Worm (Caenorhabditis elegans): ENCODE measurements around the gene Y40H7A.11.

Y40H7A.11 gene

DNA sequence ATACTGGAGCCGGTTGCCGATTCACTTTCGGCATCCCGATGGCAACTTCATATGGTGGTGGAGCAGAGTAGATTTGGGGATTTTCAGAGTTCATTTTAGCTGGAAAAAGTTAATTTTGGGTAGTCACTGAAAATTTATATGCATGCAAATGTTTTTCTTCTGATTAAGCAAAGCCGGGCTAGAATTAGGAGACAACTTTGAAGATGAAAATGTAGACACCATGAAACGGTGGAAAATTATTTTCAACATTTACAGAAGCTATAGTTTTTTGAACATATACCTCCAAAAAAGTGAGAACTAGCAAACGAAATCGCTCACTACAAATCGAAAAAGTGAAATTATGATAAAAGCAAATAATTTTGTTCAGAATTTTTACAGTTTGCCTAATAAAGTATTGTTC lies at the start of gene Y40H7A.11:
Gene Y40H7A.11 (minus strand): TSS at position 101 of the 400 bp plus-strand sequence.
- no peak for TF ChIP-seq elt-1 (tag; optimal IDR thresholded peaks at IDR 0.05; ENCODE audit: borderline replicate concordance, insufficient read depth)
- no peak for TF ChIP-seq blmp-1 (tag; optimal IDR thresholded peaks at IDR 0.05)
- TF ChIP-seq ceh-43 (GFP tag; optimal IDR thresholded peaks at IDR 0.05): no peak
- no peak for TF ChIP-seq tbx-8 (GFP tag; optimal IDR thresholded peaks at IDR 0.05)
- no peak for TF ChIP-seq cnd-1 (tag; optimal IDR thresholded peaks at IDR 0.05)
- TF ChIP-seq mls-2 (tag; optimal IDR thresholded peaks at IDR 0.05): no peak
- no peak for TF ChIP-seq drap-1 (GFP tag; optimal IDR thresholded peaks at IDR 0.05)
- TF ChIP-seq lin-13 (tag; optimal IDR thresholded peaks at IDR 0.05): no peak
- no peak for TF ChIP-seq nhr-12 (tag; optimal IDR thresholded peaks at IDR 0.05)
- no peak for TF ChIP-seq unc-39 (tag; optimal IDR thresholded peaks at IDR 0.05)
- TF ChIP-seq snpc-4 (tag; optimal IDR thresholded peaks at IDR 0.05): no peak
- no peak for TF ChIP-seq lin-32 (GFP tag; optimal IDR thresholded peaks at IDR 0.05)
- no peak for TF ChIP-seq bed-3 (GFP tag; optimal IDR thresholded peaks at IDR 0.05)
- TF ChIP-seq nhr-28 (tag; optimal IDR thresholded peaks at IDR 0.05): no peak
- TF ChIP-seq nhr-237 (tag; optimal IDR thresholded peaks at IDR 0.05): no peak
- no peak for TF ChIP-seq ceh-83 (GFP tag; optimal IDR thresholded peaks at IDR 0.05)
- no peak for TF ChIP-seq ces-1 (GFP tag; optimal IDR thresholded peaks at IDR 0.05)
- TF ChIP-seq sptf-1 (tag; optimal IDR thresholded peaks at IDR 0.05): no peak
- no peak for TF ChIP-seq zip-8 (tag; optimal IDR thresholded peaks at IDR 0.05)
- TF ChIP-seq sem-2 (GFP tag; optimal IDR thresholded peaks at IDR 0.05): no peak

DNA sequence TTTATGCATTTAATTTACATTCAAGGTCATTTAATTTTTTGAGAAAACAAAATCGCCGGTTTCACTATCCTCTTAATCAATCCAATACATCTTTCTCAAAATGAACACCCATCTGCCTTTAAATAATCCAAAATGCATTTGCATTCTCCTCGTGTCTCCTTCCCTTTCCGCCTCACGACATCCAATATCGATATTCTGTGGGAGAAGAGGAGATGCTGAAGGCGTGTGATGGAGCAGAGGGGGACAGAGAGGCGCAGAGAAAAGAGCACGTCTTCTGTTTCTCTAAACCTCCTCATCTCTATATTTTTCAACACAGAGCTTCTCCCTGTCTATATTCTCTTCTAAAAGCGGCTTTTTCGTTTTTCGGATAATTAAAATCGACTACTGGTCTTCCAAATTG lies 39.4 kb upstream of the Y40H7A.11 start, which contains the start of gene Y73F8A.5:
Gene Y73F8A.5 (plus strand): TSS at position 321 of the 400 bp plus-strand sequence.
- TF ChIP-seq lin-32 (GFP tag; optimal IDR thresholded peaks at IDR 0.05): no peak
- no peak for TF ChIP-seq snpc-4 (tag; optimal IDR thresholded peaks at IDR 0.05)
- TF ChIP-seq sem-2 (GFP tag; optimal IDR thresholded peaks at IDR 0.05): no peak
- peak; percentile 37 for TF ChIP-seq mep-1 (tag; optimal IDR thresholded peaks at IDR 0.05)
- TF ChIP-seq ces-1 (GFP tag; optimal IDR thresholded peaks at IDR 0.05): peak; percentile 88
- TF ChIP-seq mab-5 (tag; optimal IDR thresholded peaks at IDR 0.05): no peak
- TF ChIP-seq pha-4 (tag; optimal IDR thresholded peaks at IDR 0.05): no peak
- TF ChIP-seq elt-3 (tag; optimal IDR thresholded peaks at IDR 0.05): no peak
- no peak for TF ChIP-seq ztf-11 (tag; optimal IDR thresholded peaks at IDR 0.05)
- no peak for TF ChIP-seq hlh-1 (tag; optimal IDR thresholded peaks at IDR 0.05)
- TF ChIP-seq drap-1 (GFP tag; optimal IDR thresholded peaks at IDR 0.05): no peak
- no peak for TF ChIP-seq sptf-1 (tag; optimal IDR thresholded peaks at IDR 0.05)
- TF ChIP-seq nhr-12 (tag; optimal IDR thresholded peaks at IDR 0.05): no peak

ce11 chrIV:15252157-15252556 lies 32.0 kb upstream of the Y40H7A.11 start, which contains the start of gene srj-42:
TSS of gene srj-42 (minus strand) at chrIV:15252257.
- TF ChIP-seq mab-5 (tag; optimal IDR thresholded peaks at IDR 0.05): no peak
- no peak for TF ChIP-seq ceh-39 (tag; optimal IDR thresholded peaks at IDR 0.05)
- TF ChIP-seq nhr-2 (tag; optimal IDR thresholded peaks at IDR 0.05): no peak
- TF ChIP-seq mls-2 (tag; optimal IDR thresholded peaks at IDR 0.05): no peak
- no peak for TF ChIP-seq tbx-8 (GFP tag; optimal IDR thresholded peaks at IDR 0.05)
- no peak for TF ChIP-seq lin-13 (tag; optimal IDR thresholded peaks at IDR 0.05)
- TF ChIP-seq nhr-76 (tag; optimal IDR thresholded peaks at IDR 0.05): no peak
- no peak for TF ChIP-seq cnd-1 (tag; optimal IDR thresholded peaks at IDR 0.05)
- no peak for TF ChIP-seq drap-1 (GFP tag; optimal IDR thresholded peaks at IDR 0.05)
- TF ChIP-seq ceh-43 (GFP tag; optimal IDR thresholded peaks at IDR 0.05): no peak
- no peak for TF ChIP-seq sptf-1 (tag; optimal IDR thresholded peaks at IDR 0.05)
- no peak for TF ChIP-seq mep-1 (tag; optimal IDR thresholded peaks at IDR 0.05)
- no peak for TF ChIP-seq bed-3 (GFP tag; optimal IDR thresholded peaks at IDR 0.05)
- TF ChIP-seq snpc-4 (tag; optimal IDR thresholded peaks at IDR 0.05): no peak
- no peak for TF ChIP-seq ces-1 (GFP tag; optimal IDR thresholded peaks at IDR 0.05)
- TF ChIP-seq lin-32 (GFP tag; optimal IDR thresholded peaks at IDR 0.05): no peak
- no peak for TF ChIP-seq nhr-237 (tag; optimal IDR thresholded peaks at IDR 0.05)
- TF ChIP-seq unc-39 (tag; optimal IDR thresholded peaks at IDR 0.05): no peak
- no peak for TF ChIP-seq M03D4.4 (tag; optimal IDR thresholded peaks at IDR 0.05)
- no peak for TF ChIP-seq sem-2 (GFP tag; optimal IDR thresholded peaks at IDR 0.05)

- TF ChIP-seq zip-8 (tag; optimal IDR thresholded peaks at IDR 0.05): no peak
- TF ChIP-seq hlh-1 (tag; optimal IDR thresholded peaks at IDR 0.05): no peak
Observed at ce11 chrIV:15251075-15251474, 30.9 kb upstream of the Y40H7A.11 start.

DNA sequence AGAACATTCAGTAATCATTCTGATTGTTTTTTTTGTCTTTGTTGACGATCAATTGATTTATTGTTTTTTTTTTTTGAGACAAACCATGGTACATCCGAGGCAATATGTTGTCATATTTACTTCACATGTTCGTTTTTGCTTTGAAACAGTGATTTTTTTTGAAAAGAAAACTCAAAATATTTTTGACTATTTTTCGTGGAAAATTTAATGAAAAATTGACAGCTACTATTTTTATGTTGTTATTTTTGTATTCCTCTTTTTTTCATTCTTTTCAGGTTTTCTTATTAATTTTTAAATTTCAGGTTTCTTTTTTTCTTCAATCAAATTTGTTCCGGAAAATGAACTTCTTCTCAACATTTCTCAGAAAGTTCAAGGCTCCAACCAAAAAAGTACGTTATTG lies 25.5 kb upstream of the Y40H7A.11 start, which contains the start of gene Y73F8A.36:
Gene Y73F8A.36 (plus strand): TSS at position 301 of the 400 bp plus-strand sequence.
- no peak for TF ChIP-seq flh-1 (GFP tag; optimal IDR thresholded peaks at IDR 0.05)
- TF ChIP-seq pha-4 (tag; optimal IDR thresholded peaks at IDR 0.05): no peak
- no peak for TF ChIP-seq mep-1 (tag; optimal IDR thresholded peaks at IDR 0.05)
- TF ChIP-seq sem-2 (GFP tag; optimal IDR thresholded peaks at IDR 0.05): no peak
- no peak for TF ChIP-seq drap-1 (GFP tag; optimal IDR thresholded peaks at IDR 0.05)
- TF ChIP-seq nhr-12 (tag; optimal IDR thresholded peaks at IDR 0.05): no peak
- TF ChIP-seq cnd-1 (tag; optimal IDR thresholded peaks at IDR 0.05): no peak
- no peak for TF ChIP-seq mab-5 (tag; optimal IDR thresholded peaks at IDR 0.05)
